Fruit fly (Drosophila melanogaster): ENCODE measurements around the gene mid.

Gene mid

DNA sequence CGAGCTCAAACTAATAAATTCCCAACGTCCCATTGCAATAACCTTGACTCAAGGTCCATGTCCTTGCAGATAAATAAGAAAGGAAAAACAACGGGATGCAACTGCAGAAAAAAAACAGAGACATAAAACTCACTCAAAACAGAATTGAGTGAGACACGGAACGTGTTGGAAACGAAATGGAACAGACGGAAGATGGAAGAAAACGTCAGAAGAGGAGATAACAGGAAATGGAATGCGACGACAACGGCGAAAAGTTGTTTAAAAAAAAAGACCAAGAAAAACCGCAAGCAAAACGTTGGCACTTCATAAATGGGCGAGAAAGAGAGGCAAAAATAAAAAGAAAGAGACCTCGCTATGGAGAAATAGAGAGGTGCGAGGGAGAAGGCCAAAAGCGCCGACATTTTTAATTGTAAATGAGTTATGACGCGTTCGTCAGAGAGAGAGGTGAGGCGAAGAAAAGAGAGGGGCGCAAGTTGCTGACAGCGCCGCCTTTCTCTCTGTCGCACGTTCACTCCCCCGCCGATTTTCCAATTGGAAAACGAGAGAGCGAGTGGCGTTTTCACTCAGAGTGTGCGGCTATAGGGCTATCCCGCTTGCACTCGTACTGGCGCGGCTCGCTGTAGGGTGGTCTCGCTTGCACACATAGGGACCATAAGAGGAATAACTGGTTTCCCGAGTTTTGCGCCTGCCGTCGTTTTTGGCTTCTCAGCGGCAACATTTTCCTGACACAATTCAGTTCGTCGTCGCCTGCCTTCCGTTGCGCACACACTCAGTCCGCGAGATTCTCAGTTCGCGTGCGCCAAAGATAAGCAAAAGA, at the start of gene mid:
Gene mid (plus strand): TSS at position 733 of the 817 bp plus-strand sequence.
- TF ChIP-seq gl (tag; optimal IDR thresholded peaks at IDR 0.05) (no peak), CG13204 (GFP tag; optimal IDR thresholded peaks at IDR 0.05) (no peak), CG14655 (GFP tag; optimal IDR thresholded peaks at IDR 0.05) (no peak), CG8301 (tag; optimal IDR thresholded peaks at IDR 0.05) (no peak), CG4496 (GFP tag; IDR thresholded peaks at IDR 0.05) (no peak), rn (GFP tag; IDR thresholded peaks at IDR 0.05) (no peak), CG15710 (tag; optimal IDR thresholded peaks at IDR 0.05) (peak; percentile 31), EcR (GFP tag; optimal IDR thresholded peaks at IDR 0.05) (no peak), fd96Ca (GFP tag; IDR thresholded peaks at IDR 0.05) (0 out of 3 replicates have a peak, but pooled peaks have one; percentile 5), D1 (tag; optimal IDR thresholded peaks at IDR 0.05) (no peak), CG8159 (tag; optimal IDR thresholded peaks at IDR 0.05) (no peak), CG9948 (tag; optimal IDR thresholded peaks at IDR 0.05) (no peak), Snoo (tag; optimal IDR thresholded peaks at IDR 0.05) (peak; percentile 25), CG32121 (GFP tag; IDR thresholded peaks at IDR 0.05) (peak; percentile 22; the same call in 1 of the 2 replicates), CG12605 (GFP tag; IDR thresholded peaks at IDR 0.05) (no peak), Ets98B (GFP tag; IDR thresholded peaks at IDR 0.05) (no peak), CG10348 (GFP tag; IDR thresholded peaks at IDR 0.05) (no peak), CG17806 (tag; optimal IDR thresholded peaks at IDR 0.05) (no peak), CG34367 (tag; optimal IDR thresholded peaks at IDR 0.05) (no peak), Pif1A (GFP tag; optimal IDR thresholded peaks at IDR 0.05) (peak; percentile 14), Pif1B (GFP tag; optimal IDR thresholded peaks at IDR 0.05) (no peak)

DNA sequence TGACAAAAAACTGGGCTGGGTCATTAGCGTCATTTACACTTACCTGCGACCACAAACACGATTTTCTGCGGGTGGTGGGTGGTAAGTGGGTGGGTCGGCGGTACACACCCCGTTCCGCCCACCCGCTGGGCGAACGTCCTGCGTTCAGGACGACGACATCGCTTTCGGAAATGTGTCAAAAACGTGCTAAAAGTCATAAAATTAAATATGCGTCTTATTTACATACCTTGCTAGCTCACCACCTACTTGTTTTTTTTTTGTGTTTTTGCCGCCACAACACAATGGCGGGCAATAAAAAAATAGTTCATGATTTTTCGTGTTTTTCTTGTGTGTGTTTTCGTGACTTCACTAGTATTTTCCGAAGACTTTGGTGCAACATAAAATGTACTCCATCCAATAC, 48.9 kb upstream of the mid start:
- TF ChIP-seq CG12605 (GFP tag; IDR thresholded peaks at IDR 0.05) (no peak), CG13204 (GFP tag; optimal IDR thresholded peaks at IDR 0.05) (no peak), fd96Ca (GFP tag; IDR thresholded peaks at IDR 0.05) (no peak), CG14655 (GFP tag; optimal IDR thresholded peaks at IDR 0.05) (no peak), CG10348 (GFP tag; IDR thresholded peaks at IDR 0.05) (no peak), rn (GFP tag; IDR thresholded peaks at IDR 0.05) (no peak), Ets98B (GFP tag; IDR thresholded peaks at IDR 0.05) (no peak), gl (tag; optimal IDR thresholded peaks at IDR 0.05) (no peak)

DNA sequence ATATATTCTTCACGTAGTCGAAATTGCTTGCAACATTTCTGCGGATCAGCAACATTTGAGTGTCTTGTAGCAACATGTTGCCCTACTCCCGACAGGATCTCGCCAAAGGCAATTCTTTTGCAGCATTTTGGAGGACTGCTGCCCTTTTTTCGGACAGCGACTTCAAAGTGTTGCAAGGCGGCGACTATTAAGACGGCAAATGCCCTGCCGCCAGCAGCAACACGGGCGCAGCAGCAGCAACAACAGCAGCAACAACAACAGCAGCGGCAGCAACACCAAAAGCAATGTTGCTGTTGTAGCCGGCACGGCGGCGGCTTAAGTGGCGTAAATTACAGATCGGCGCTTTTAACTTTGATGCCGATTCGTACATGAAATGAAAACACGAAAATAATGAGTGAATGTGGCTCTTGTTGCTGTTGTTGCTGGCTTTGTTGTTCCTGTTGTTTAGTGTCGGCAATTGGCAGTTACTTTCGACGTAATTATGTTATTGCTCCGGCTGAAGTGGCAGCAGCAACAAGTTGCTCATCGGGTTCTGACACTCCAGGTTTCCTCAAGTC, 46.7 kb upstream of the mid start:
- TF ChIP-seq CG12605 (GFP tag; IDR thresholded peaks at IDR 0.05) (no peak), Snoo (tag; optimal IDR thresholded peaks at IDR 0.05) (no peak), fd96Ca (GFP tag; IDR thresholded peaks at IDR 0.05) (no peak), Ets98B (GFP tag; IDR thresholded peaks at IDR 0.05) (no peak), CG13204 (GFP tag; optimal IDR thresholded peaks at IDR 0.05) (no peak), rn (GFP tag; IDR thresholded peaks at IDR 0.05) (no peak), CG32121 (GFP tag; IDR thresholded peaks at IDR 0.05) (no peak)

DNA sequence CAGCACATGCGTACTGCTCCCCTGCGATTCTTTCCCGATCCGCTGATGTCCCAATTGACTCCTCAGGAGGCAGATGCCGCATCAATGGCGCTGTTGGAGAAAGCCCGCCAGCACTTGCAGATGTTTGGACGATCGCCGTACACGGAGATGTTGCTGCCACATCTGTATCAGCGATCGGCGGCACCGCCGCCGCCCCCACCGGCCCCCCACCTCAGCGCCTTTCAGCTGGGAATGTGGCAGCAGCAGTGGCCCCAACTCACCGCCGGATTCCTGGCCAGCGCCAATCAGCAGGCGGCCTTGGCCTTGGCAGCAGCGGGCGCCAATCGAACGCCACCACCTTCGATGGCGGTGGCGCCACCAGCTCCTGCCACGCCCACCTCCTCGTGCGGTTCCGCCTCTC, 46.1 kb upstream of the mid start:
- TF ChIP-seq CG13204 (GFP tag; optimal IDR thresholded peaks at IDR 0.05) (no peak), D1 (tag; optimal IDR thresholded peaks at IDR 0.05) (no peak), CG8301 (tag; optimal IDR thresholded peaks at IDR 0.05) (no peak), rn (GFP tag; IDR thresholded peaks at IDR 0.05) (no peak), Snoo (tag; optimal IDR thresholded peaks at IDR 0.05) (no peak), CG34367 (tag; optimal IDR thresholded peaks at IDR 0.05) (no peak), EcR (GFP tag; optimal IDR thresholded peaks at IDR 0.05) (no peak), CG4496 (GFP tag; IDR thresholded peaks at IDR 0.05) (no peak), CG12605 (GFP tag; IDR thresholded peaks at IDR 0.05) (no peak), CG10348 (GFP tag; IDR thresholded peaks at IDR 0.05) (no peak), CG8159 (tag; optimal IDR thresholded peaks at IDR 0.05) (no peak), Pif1A (GFP tag; optimal IDR thresholded peaks at IDR 0.05) (no peak), Ets98B (GFP tag; IDR thresholded peaks at IDR 0.05) (no peak)

DNA sequence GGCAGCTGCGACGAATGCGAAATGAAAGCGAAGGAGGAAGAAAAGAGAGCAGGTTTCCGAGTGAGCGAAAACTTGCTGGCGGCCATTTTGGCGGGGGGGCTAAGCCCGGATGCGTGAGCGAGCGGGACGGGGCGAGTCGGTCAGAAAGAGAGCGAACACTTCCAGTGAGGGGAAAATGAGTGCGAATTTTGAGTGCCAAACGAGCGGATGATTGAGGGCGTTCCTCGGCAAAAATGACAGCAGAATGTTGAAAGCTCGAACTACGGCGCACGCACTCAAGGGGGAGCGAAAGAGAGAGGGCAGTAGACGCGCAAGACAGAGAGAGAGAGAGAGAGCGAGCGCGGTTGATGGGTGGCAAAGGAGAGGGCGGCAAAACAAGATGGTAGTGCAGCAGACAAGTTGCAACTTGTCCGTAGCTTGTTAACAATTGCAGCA, 39.9 kb upstream of the mid start:
- TF ChIP-seq fd96Ca (GFP tag; IDR thresholded peaks at IDR 0.05): 0 out of 3 replicates have a peak, but pooled peaks have one; percentile 46
- no peak for TF ChIP-seq CG8301 (tag; optimal IDR thresholded peaks at IDR 0.05)

DNA sequence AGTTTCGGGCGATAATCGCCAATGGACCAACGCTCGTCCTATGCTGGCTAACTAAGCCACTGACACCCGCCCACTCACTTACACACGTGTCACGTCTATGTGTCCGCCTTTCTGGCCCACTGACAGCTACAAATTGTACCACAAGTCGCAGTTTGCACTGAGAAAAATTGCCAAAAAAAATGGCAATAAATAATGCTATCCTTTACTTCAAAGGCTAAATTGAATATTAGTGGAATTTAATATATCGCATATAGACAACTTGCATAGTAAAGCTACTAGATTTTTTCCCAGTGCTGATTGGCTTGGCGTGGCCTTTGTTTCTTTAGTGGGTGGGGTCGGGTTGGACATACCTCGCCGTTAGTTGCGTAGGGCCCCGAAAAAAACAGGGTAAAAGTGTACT, 36.1 kb upstream of the mid start:
- TF ChIP-seq CG32121 (GFP tag; IDR thresholded peaks at IDR 0.05): no peak
- TF ChIP-seq Ets98B (GFP tag; IDR thresholded peaks at IDR 0.05): no peak
- no peak for TF ChIP-seq CG9948 (tag; optimal IDR thresholded peaks at IDR 0.05)
- no peak for TF ChIP-seq D1 (tag; optimal IDR thresholded peaks at IDR 0.05)
- no peak for TF ChIP-seq CG8301 (tag; optimal IDR thresholded peaks at IDR 0.05)
- TF ChIP-seq CG4496 (GFP tag; IDR thresholded peaks at IDR 0.05): 0 out of 3 replicates have a peak, but pooled peaks have one; percentile 40
- TF ChIP-seq CG14655 (GFP tag; optimal IDR thresholded peaks at IDR 0.05): no peak
- TF ChIP-seq fd96Ca (GFP tag; IDR thresholded peaks at IDR 0.05): 0 out of 3 replicates have a peak, but pooled peaks have one; percentile 20

Measured in whole organism, pupa.